Worm (Caenorhabditis elegans) whole organism, L4 larva: ENCODE data around the gene scl-9.
A peak's percentile ranks its signal among the peaks of the same experiment; 100 is the strongest.

ENCODE experiments used
- F26F4.8 ChIP-seq: fragments of 200-800 bp; sonication (Bioruptor generic); conservative IDR thresholded peaks from 2 replicates; pipeline ENCODE4 v1.3.6; 2022; ENCODE audit warnings: missing genetic modification characterization, missing compliant biosample characterization
- F49E8.2 ChIP-seq: sonication (generic microtip); optimal IDR thresholded peaks from 2 replicates; lab custom pipeline; 2016; ENCODE audit warnings: missing compliant biosample characterization, mild to moderate bottlenecking, missing genetic modification characterization, borderline replicate concordance
- T26A8.4 ChIP-seq: fragments of 200-800 bp; sonication (Bioruptor generic); IDR thresholded peaks from 2 replicates; pipeline ENCODE4 v1.3.6; 2022; ENCODE audit warnings: missing genetic modification characterization, missing compliant biosample characterization
- Y48G9A.11 ChIP-seq: fragments of 200-800 bp; sonication (Bioruptor generic); IDR thresholded peaks from 2 replicates; pipeline ENCODE4 v1.3.6; 2022; ENCODE audit warnings: missing genetic modification reagents, missing genetic modification characterization, missing compliant biosample characterization
- ZK337.2 ChIP-seq: fragments of 200-800 bp; sonication (Bioruptor generic); IDR thresholded peaks from 2 replicates; pipeline ENCODE4 v1.3.6; 2022; ENCODE audit warnings: missing genetic modification reagents, missing genetic modification characterization, missing compliant biosample characterization
- ZK546.5 ChIP-seq, 2 experiments: sonication (generic microtip); optimal IDR thresholded peaks; 2 replicates each; lab custom pipeline; 2017; ENCODE audit warnings: missing biosample characterization in 2 of 2, missing genetic modification characterization in 2 of 2
- aha-1 ChIP-seq: fragments of 150-350 bp; peaks from one replicate; lab custom pipeline; 2014; ENCODE audit warnings: missing biosample characterization, missing genetic modification characterization
- aly-2 ChIP-seq: sonication (generic microtip); optimal IDR thresholded peaks from 2 replicates; lab custom pipeline; 2018; ENCODE audit warnings: missing biosample characterization, missing genetic modification characterization
- attf-4 ChIP-seq: sonication (generic microtip); optimal IDR thresholded peaks from 3 replicates; lab custom pipeline; 2017; ENCODE audit warnings: missing biosample characterization, missing genetic modification characterization
- ceh-32 ChIP-seq: sonication (generic microtip); optimal IDR thresholded peaks from 2 replicates; lab custom pipeline; 2016; ENCODE audit warnings: mild to moderate bottlenecking, missing genetic modification characterization, missing compliant biosample characterization; ENCODE audit not compliant: poor library complexity
- ceh-44 ChIP-seq: fragments of 200-800 bp; sonication (Bioruptor generic); IDR thresholded peaks from 2 replicates; pipeline ENCODE4 v1.3.6; 2022; ENCODE audit warnings: missing genetic modification reagents, missing genetic modification characterization, missing compliant biosample characterization
- ceh-62 ChIP-seq: sonication (generic microtip); optimal IDR thresholded peaks from 2 replicates; lab custom pipeline; 2017; ENCODE audit warnings: missing biosample characterization, missing genetic modification characterization
- ces-1 ChIP-seq: fragments of 150-350 bp; sonication (generic microtip); optimal IDR thresholded peaks from 4 replicates; lab custom pipeline; 2014; ENCODE audit warnings: missing biosample characterization, missing genetic modification reagents, missing genetic modification characterization
- dmd-6 ChIP-seq: fragments of 200-800 bp; sonication (Bioruptor generic); IDR thresholded peaks from 2 replicates; pipeline ENCODE4 v1.3.6; 2022; ENCODE audit warnings: missing genetic modification reagents, missing genetic modification characterization, missing compliant biosample characterization
- gei-8 ChIP-seq: fragments of 200-800 bp; sonication (Bioruptor generic); optimal IDR thresholded peaks from 2 replicates; lab custom pipeline; 2018; ENCODE audit warnings: mild to moderate bottlenecking, missing genetic modification characterization, missing compliant biosample characterization
- hif-1 ChIP-seq, 2 experiments: sonication (generic microtip); optimal IDR thresholded peaks; 2 replicates each; lab custom pipeline; 2016 to 2017; ENCODE audit warnings: missing compliant biosample characterization in 2 of 2, missing genetic modification characterization in 2 of 2, missing genetic modification reagents in 2 of 2, missing genotype in 2 of 2, mild to moderate bottlenecking in 1 of 2
- hlh-11 ChIP-seq: fragments of 200-800 bp; sonication (Bioruptor generic); optimal IDR thresholded peaks from 2 replicates; lab custom pipeline; 2018; ENCODE audit warnings: mild to moderate bottlenecking, missing genetic modification characterization, missing compliant biosample characterization
- hlh-30 ChIP-seq: sonication (generic microtip); optimal IDR thresholded peaks from 2 replicates; lab custom pipeline; 2017; ENCODE audit warnings: antibody characterized with exemption, mild to moderate bottlenecking, missing genetic modification characterization, missing compliant biosample characterization; ENCODE audit not compliant: insufficient read depth
- hmg-1.1 ChIP-seq: fragments of 200-800 bp; sonication (Bioruptor generic); IDR thresholded peaks from 2 replicates; pipeline ENCODE4 v1.3.6; 2022; ENCODE audit warnings: missing genetic modification reagents, missing genetic modification characterization, missing compliant biosample characterization
- jun-1 ChIP-seq: fragments of 150-350 bp; optimal IDR thresholded peaks from 2 replicates; lab custom pipeline; 2014; ENCODE audit warnings: missing biosample characterization, missing genetic modification reagents, missing genetic modification characterization
- lin-1 ChIP-seq: fragments of 200-800 bp; sonication (Bioruptor generic); IDR thresholded peaks from 2 replicates; pipeline ENCODE4 v1.3.6; 2022; ENCODE audit warnings: missing genetic modification reagents, missing genetic modification characterization, missing compliant biosample characterization
- lin-13 ChIP-seq: fragments of 150-350 bp; optimal IDR thresholded peaks from 2 replicates; lab custom pipeline; 2014; ENCODE audit warnings: missing biosample characterization, missing genetic modification reagents, missing genetic modification characterization
- lin-15B ChIP-seq: fragments of 150-350 bp; sonication (generic microtip); optimal IDR thresholded peaks from 3 replicates; lab custom pipeline; 2014; ENCODE audit warnings: missing biosample characterization, missing genetic modification characterization
- lir-3 ChIP-seq: sonication (generic microtip); optimal IDR thresholded peaks from 2 replicates; lab custom pipeline; 2016; ENCODE audit warnings: mild to moderate bottlenecking, missing genetic modification characterization, missing compliant biosample characterization
- mdl-1 ChIP-seq, 2 experiments: fragments of 150-350 bp in 1 of 2; sonication (generic microtip) in 1 of 2; optimal IDR thresholded peaks; 2 replicates each; lab custom pipeline; 2014 to 2017; ENCODE audit warnings: missing biosample characterization in 2 of 2, missing genetic modification characterization in 2 of 2
- mdt-29 ChIP-seq: fragments of 200-800 bp; sonication (Bioruptor generic); IDR thresholded peaks from 2 replicates; pipeline ENCODE4 v1.3.6; 2022; ENCODE audit warnings: missing genetic modification reagents, missing genetic modification characterization, missing compliant biosample characterization
- mep-1 ChIP-seq: fragments of 150-350 bp; sonication (generic microtip); optimal IDR thresholded peaks from 3 replicates; lab custom pipeline; 2014; ENCODE audit warnings: missing biosample characterization, missing genetic modification characterization
- mes-2 ChIP-seq: sonication (generic microtip); optimal IDR thresholded peaks from 2 replicates; lab custom pipeline; 2016; ENCODE audit warnings: missing genotype, mild to moderate bottlenecking, missing genetic modification characterization, missing compliant biosample characterization; ENCODE audit not compliant: poor library complexity, severe bottlenecking
- mxl-2 ChIP-seq: fragments of 200-800 bp; sonication (Bioruptor generic); conservative IDR thresholded peaks from 2 replicates; pipeline ENCODE4 v1.3.6; 2022; ENCODE audit warnings: missing genetic modification reagents, missing genetic modification characterization, missing compliant biosample characterization
- mxl-3 ChIP-seq: fragments of 200-800 bp; sonication (Bioruptor generic); optimal IDR thresholded peaks from 2 replicates; lab custom pipeline; 2018; ENCODE audit warnings: mild to moderate bottlenecking, missing genetic modification characterization, missing compliant biosample characterization
- nhr-28 ChIP-seq: fragments of 150-350 bp; optimal IDR thresholded peaks from 2 replicates; lab custom pipeline; 2014; ENCODE audit warnings: missing biosample characterization, missing genetic modification characterization
- nhr-42 ChIP-seq: fragments of 200-800 bp; sonication (Bioruptor generic); IDR thresholded peaks from 2 replicates; pipeline ENCODE4 v1.3.6; 2022; ENCODE audit warnings: missing genetic modification characterization, missing compliant biosample characterization
- nhr-77 ChIP-seq: fragments of 150-350 bp; optimal IDR thresholded peaks from 2 replicates; lab custom pipeline; 2014; ENCODE audit warnings: missing biosample characterization, missing genetic modification characterization
- pha-4 ChIP-seq, 2 experiments: fragments of 150-350 bp in 1 of 2; fragments of 200-800 bp in 1 of 2; sonication (Bioruptor generic) in 1 of 2; IDR thresholded peaks in 1 of 2; optimal IDR thresholded peaks in 1 of 2; 2 replicates each; pipeline versions ENCODE4 v1.3.6 to Lab custom; 2014 to 2022; ENCODE audit warnings: missing genetic modification characterization in 2 of 2, missing genetic modification reagents in 2 of 2, missing biosample characterization in 1 of 2, missing compliant biosample characterization in 1 of 2
- snpc-4 ChIP-seq: fragments of 150-350 bp; optimal IDR thresholded peaks from 2 replicates; lab custom pipeline; 2014; ENCODE audit warnings: missing biosample characterization, missing genetic modification characterization
- spr-3 ChIP-seq: fragments of 200-800 bp; sonication (Bioruptor generic); optimal IDR thresholded peaks from 2 replicates; lab custom pipeline; 2018; ENCODE audit warnings: mild to moderate bottlenecking, missing genetic modification characterization, missing compliant biosample characterization
- unc-62 ChIP-seq, 3 experiments: fragments of 150-350 bp in 1 of 3; sonication (generic microtip); optimal IDR thresholded peaks in 2 of 3; peaks in 1 of 3; 1 replicate in 1 of 3; 2 replicates in 2 of 3; lab custom pipeline; 2014 to 2017; ENCODE audit warnings: missing biosample characterization in 3 of 3, missing genetic modification characterization in 3 of 3, missing genetic modification reagents in 3 of 3, missing genotype in 1 of 3
- vab-7 ChIP-seq: fragments of 200-800 bp; sonication (Bioruptor generic); IDR thresholded peaks from 2 replicates; pipeline ENCODE4 v1.3.6; 2022; ENCODE audit warnings: missing genetic modification reagents, missing genetic modification characterization, missing compliant biosample characterization
- zag-1 ChIP-seq: fragments of 150-350 bp; optimal IDR thresholded peaks from 2 replicates; lab custom pipeline; 2014; ENCODE audit warnings: missing biosample characterization, missing genetic modification characterization
- zip-11 ChIP-seq: fragments of 200-800 bp; sonication (Bioruptor generic); IDR thresholded peaks from 2 replicates; pipeline ENCODE4 v1.3.6; 2022; ENCODE audit warnings: missing genetic modification characterization, missing compliant biosample characterization
- ztf-7 ChIP-seq: fragments of 150-350 bp; optimal IDR thresholded peaks from 2 replicates; lab custom pipeline; 2014; ENCODE audit warnings: missing biosample characterization, missing genetic modification characterization

scl-9 gene

DNA sequence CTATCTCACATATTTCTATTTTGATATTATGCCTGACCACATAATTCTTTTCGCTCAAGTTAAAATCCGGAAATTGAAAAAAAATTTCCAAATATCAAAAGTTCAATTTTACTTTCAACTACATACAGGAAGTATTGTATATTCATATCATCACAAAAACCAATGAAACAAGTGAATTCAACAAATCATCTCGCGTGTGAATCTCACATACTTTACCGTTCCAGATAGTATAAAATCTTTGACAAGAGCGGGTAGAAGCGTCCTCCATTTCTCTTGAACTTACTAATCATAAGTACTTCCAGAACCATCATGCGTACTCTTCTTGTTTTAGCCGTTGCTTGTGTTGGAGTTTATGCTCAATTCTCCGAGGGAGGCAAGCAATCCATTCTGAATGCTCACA, 24.5 kb downstream of the scl-9 start, which contains the start of gene scl-8:
scl-8 (plus strand) TSS at position 301 of the 400 bp plus-strand sequence.
- TF ChIP-seq aha-1 (tag; lab: Kevin White, UChicago) (peak; percentile 36), hif-1 (tag; optimal IDR thresholded peaks at IDR 0.05; lab: Kevin White, UChicago) (no peak)

DNA sequence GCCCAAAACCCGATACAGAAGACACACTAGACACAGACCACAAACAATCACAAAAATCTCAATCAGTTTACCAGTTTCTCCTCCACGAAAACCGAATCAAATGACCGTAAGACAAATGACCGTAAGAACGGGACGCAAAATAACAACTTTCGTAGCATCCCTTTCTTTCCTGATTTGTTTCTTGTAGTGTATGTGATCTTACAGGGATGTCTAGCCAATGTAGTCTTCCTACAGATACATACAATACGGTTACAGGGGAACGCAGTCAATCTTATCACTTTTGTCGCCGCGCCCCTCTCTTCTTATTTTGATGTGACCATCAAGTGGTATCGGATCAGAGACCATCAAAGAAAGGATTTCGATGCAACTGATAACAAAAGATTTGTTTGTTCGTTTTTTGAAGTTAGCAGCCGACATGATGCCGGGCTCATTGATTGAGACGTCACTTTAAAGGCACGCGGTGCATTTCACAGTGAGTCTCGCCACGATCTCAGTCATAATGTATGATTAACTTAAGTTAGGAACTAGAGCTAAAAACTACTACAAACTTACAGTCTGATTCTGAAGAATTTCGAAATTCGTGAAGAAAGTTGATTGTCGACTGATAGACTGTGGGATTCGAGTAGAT, 28.8 kb downstream of the scl-9 start:
- TF ChIP-seq nhr-77 (tag; lab: Kevin White, UChicago) (peak; percentile 62), hlh-30 (tag; lab: Kevin White, UChicago) (peak; percentile 25), mdl-1 (tag; optimal IDR thresholded peaks at IDR 0.05; lab: Kevin White, UChicago) (peak in 1 of 2 experiments; percentile 47), nhr-28 (peak; percentile 100), hlh-11 (tag; lab: Kevin White, UChicago) (peak; percentile 58), unc-62 (GFP tag; optimal IDR thresholded peaks at IDR 0.05 in 1 of 2; lab: Kevin White, UChicago) (peak in 1 of 2 experiments; percentile 80), unc-62 (tag; optimal IDR thresholded peaks at IDR 0.05; lab: Kevin White, UChicago) (no peak), nhr-42 (no peak), ZK337.2 (GFP tag; lab: Robert Waterston, UW) (no peak), dmd-6 (GFP tag; lab: Robert Waterston, UW) (0 out of 2 replicates have a peak, but pooled peaks have one; percentile 9), mxl-3 (GFP tag; lab: Kevin White, UChicago) (peak; percentile 9)

DNA sequence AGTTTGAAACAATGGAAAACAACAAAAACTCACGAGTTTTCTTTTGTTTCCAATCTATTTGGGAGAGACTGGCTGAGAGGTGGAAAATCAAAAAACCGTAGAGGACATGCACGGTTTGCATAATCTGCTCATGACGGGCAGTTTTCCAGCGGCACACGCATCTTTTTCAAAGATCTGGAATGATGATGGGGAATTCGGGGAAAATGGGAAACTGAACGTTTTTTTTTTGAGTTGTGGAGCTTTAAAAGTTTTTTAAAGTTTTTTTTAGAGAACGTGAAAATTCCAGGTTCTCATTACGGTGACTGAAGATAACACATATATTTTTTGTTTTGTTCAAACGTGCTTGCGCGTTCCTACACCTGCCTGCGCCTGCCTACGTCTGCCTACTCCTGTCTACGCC, 29.7 kb downstream of the scl-9 start, which contains the start of gene C39E9.7:
C39E9.7 (minus strand) TSS at position 101 of the 400 bp plus-strand sequence.
- TF ChIP-seq hmg-1.1 (GFP tag; lab: Robert Waterston, UW) (no peak), jun-1 (tag; lab: Kevin White, UChicago) (no peak), F49E8.2 (no peak), nhr-28 (no peak)

DNA sequence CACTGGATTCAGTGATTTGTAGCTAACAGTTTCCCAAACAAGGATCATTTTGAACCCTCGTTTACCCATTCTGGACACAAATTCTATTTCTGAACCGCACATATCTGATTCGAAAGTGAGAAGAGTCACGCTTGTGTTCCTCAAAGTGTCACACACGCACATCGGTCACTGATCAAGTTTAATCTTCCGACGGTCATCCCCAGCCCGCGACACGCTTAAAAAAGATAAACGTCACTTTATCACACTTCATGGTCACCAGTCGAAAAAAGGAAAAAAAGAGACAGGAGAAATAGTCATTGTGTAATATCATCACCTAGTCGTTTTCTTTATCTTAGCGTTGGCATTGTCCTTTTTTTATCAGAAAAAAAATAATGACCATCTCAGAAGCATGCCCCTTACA, 30.7 kb downstream of the scl-9 start:
- TF ChIP-seq ceh-44 (GFP tag; lab: Robert Waterston, UW) (no peak), lin-15B (no peak), spr-3 (GFP tag; lab: Kevin White, UChicago) (no peak), mxl-3 (GFP tag; lab: Kevin White, UChicago) (peak; percentile 70), nhr-28 (peak; percentile 96), lir-3 (tag; lab: Kevin White, UChicago) (no peak), unc-62 (GFP tag; optimal IDR thresholded peaks at IDR 0.05 in 1 of 2; lab: Kevin White, UChicago) (peak in 1 of 2 experiments; percentile 25), unc-62 (tag; optimal IDR thresholded peaks at IDR 0.05; lab: Kevin White, UChicago) (no peak), zag-1 (tag; lab: Kevin White, UChicago) (no peak), jun-1 (tag; lab: Kevin White, UChicago) (no peak), lin-13 (no peak), ztf-7 (tag; lab: Kevin White, UChicago) (no peak), zip-11 (GFP tag; lab: Robert Waterston, UW) (no peak), attf-4 (tag; lab: Kevin White, UChicago) (no peak), snpc-4 (tag; lab: Kevin White, UChicago) (no peak), lin-1 (GFP tag; lab: Robert Waterston, UW) (no peak), vab-7 (GFP tag; lab: Robert Waterston, UW) (no peak), mxl-2 (GFP tag; lab: Robert Waterston, UW) (no peak), F49E8.2 (no peak), F26F4.8 (no peak), gei-8 (no peak), T26A8.4 (GFP tag; lab: Robert Waterston, UW) (no peak), nhr-42 (no peak), ceh-32 (tag; lab: Kevin White, UChicago) (no peak), ZK546.5 (tag; optimal IDR thresholded peaks at IDR 0.05; lab: Kevin White, UChicago) (no peak), ces-1 (no peak), mdl-1 (tag; optimal IDR thresholded peaks at IDR 0.05; lab: Kevin White, UChicago) (peak; percentile 36 to 73), Y48G9A.11 (GFP tag; lab: Robert Waterston, UW) (no peak), ceh-62 (tag; lab: Kevin White, UChicago) (no peak), aly-2 (tag; lab: Kevin White, UChicago) (no peak), hlh-30 (tag; lab: Kevin White, UChicago) (peak; percentile 83), mep-1 (tag; lab: Kevin White, UChicago) (no peak), nhr-77 (tag; lab: Kevin White, UChicago) (peak; percentile 26), mdt-29 (no peak), pha-4 (GFP tag; IDR thresholded peaks at IDR 0.05; lab: Robert Waterston, UW) (no peak), pha-4 (tag; optimal IDR thresholded peaks at IDR 0.05; lab: Kevin White, UChicago) (no peak), mes-2 (tag; lab: Kevin White, UChicago) (no peak)
